Worm (Caenorhabditis elegans): ENCODE measurements around the gene srx-56.
"Not testable (repeated sequence)": the region's sequence is repeated elsewhere in the genome, so short reads cannot be mapped to it uniquely, and the experiment has no call there.

DNA sequence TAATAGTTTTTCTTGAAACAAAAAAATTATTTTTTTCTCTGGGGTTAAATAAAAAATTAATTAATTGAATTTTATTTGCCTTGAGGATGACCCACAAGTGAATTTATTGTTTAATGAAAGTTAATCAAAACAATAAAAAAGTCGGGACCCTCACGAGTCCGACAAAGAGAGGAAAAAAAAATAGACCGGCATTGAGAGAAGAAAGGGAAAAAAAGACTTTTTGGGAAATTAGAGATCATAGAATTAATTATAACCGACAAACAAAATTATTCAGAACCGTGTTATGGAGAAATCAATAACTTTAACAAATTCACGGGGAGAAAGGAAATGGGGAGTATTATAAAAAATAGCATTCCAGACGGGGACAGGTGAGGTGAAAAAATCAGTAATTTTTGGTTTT lies 37.0 kb upstream of the srx-56 start, which contains the start of gene F10G2.7:
- TF ChIP-seq T22C8.4 (GFP tag; IDR thresholded peaks at IDR 0.05); flt-1 (GFP tag; IDR thresholded peaks at IDR 0.05); tab-1 (GFP tag; IDR thresholded peaks at IDR 0.05); klf-2 (GFP tag; conservative IDR thresholded peaks at IDR 0.05); cog-1 (tag; optimal IDR thresholded peaks at IDR 0.05); ztf-23 (GFP tag; IDR thresholded peaks at IDR 0.05); ztf-29 (GFP tag; IDR thresholded peaks at IDR 0.05); med-1 (GFP tag; optimal IDR thresholded peaks at IDR 0.05; ENCODE audit: insufficient read depth); ref-1 (GFP tag; conservative IDR thresholded peaks at IDR 0.05): not testable (repeated sequence)
